Worm (Caenorhabditis elegans): Measurements from ENCODE around the gene dsb-1.

dsb-1 gene

DNA sequence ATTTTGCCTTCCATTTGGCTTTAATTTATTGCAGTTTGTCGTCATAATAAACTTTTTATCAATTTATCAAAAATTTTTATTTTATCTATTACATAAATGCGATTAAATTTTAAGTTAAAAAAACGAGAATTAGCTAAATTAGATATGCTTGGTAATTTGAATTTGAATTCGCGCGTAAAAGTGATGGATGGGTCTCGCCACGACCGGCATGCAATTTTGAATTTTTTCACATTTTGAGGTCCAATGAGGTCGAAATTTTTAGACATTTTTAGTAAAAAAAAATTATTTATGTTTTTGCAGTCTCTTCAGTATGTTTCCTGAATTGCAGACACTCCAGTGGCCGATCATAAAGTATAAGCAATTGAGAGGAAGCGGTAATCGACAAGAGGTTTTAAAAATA, at the start of gene dsb-1:
dsb-1 (plus strand) TSS at position 301 of the 400 bp plus-strand sequence.
- TF ChIP-seq unc-39 (tag; optimal IDR thresholded peaks at IDR 0.05) (no peak), lin-38 (GFP tag; IDR thresholded peaks at IDR 0.05) (peak; percentile 26), lim-7 (GFP tag; IDR thresholded peaks at IDR 0.05) (no peak), set-16 (GFP tag; IDR thresholded peaks at IDR 0.05) (no peak), nhr-111 (GFP tag; optimal IDR thresholded peaks at IDR 0.05) (no peak)

DNA sequence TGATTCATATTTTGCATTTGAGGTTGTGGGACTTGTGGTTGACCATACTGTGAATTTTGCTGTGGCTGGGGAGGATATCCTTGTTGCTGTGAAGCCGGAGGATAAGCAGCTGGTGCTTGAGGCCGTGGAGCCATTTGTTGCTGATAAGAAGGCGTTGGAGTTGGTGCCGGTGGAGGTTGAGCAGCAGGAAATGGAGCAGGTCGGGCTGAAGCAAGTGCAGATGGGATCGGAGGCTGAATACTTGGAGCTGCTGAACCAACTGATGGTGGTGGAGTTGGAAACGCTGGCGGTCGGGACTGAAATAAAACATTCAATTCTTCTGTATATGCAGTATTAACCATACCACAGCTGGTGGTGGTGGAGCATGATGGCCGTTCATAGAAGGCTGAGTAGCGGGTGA, 48.7 kb upstream of the dsb-1 start:
- TF ChIP-seq set-16 (GFP tag; IDR thresholded peaks at IDR 0.05) (peak; percentile 71), madf-5 (GFP tag; IDR thresholded peaks at IDR 0.05) (0 out of 4 replicates have a peak, but pooled peaks of 1 of the 2 experiments have one; percentile 3), mdl-1 (tag; optimal IDR thresholded peaks at IDR 0.05) (no peak)

DNA sequence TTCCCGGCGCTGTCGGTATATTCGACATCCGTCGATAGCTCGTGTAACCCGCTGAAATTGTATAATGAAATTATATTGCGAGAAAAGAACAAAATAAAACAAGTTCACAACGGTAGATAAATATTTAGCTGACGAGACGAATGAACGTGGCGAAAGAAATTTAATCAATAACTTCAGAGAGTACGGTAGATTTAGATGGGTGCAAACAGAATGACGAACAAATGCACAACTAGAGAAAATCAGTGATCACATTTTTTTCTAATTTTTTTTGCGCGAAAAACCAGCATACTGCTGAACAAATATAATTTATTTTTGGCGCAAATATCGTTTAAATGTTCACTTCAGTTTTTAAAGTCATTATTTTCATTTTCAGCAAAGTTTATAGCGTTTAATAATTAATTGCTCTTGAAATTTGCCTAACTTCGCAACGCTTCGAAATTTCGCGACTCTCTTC, 48.0 kb upstream of the dsb-1 start, which contains the start of gene sec-24.2:
sec-24.2 (minus strand) TSS at position 51 of the 454 bp plus-strand sequence.
- peak; percentile 1 for TF ChIP-seq unc-130 (GFP tag; optimal IDR thresholded peaks at IDR 0.05)
- no peak for TF ChIP-seq T20F7.1 (GFP tag; optimal IDR thresholded peaks at IDR 0.05)

DNA sequence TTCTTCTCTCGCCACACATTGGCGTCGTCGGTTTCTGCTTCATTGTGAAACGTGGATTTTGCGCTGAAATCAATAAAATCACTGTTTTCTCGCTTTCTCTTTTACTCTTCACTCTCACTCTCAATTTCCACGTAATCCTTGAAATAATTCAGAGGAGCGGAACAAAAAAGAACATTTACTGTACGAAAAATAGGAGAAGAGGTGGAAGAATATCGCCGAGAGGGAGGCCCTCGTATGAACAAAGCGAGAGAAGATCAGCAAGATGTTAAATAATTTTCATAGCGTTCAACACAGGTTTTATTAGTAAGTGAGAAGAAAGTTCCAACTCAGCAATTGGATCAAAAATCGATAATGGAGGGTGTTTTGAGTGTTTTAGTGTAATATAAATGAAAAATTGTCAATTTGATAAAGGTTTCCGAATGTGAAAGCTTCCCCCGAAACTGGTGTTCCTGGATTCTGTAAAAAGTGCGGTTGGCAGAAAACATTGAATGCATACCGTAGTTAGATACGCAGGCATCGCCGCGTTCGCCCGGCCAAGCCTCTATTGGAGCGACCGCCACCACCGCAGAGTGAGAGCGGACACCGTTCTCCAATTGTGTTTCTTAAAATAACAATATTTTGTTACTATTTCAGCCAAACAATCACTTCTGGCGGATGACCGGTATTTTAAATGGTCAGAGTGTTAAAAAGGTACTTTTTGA, 47.2 kb upstream of the dsb-1 start, which contains the start of the genes ccr-4 and ZC518.8:
ccr-4 (plus strand) TSS at position 151 of the 701 bp plus-strand sequence.
ZC518.8 (minus strand) TSS at position 517 of the 701 bp plus-strand sequence.
- no peak for TF ChIP-seq daf-16 (GFP tag; optimal IDR thresholded peaks at IDR 0.05)
- TF ChIP-seq daf-16 (tag; optimal IDR thresholded peaks at IDR 0.05), result peak; percentile 21
- 0 out of 2 replicates have a peak, but pooled peaks have one; percentile 8 for TF ChIP-seq ceh-44 (GFP tag; IDR thresholded peaks at IDR 0.05)
- peak; percentile 50 for TF ChIP-seq mes-2 (tag; optimal IDR thresholded peaks at IDR 0.05; ENCODE audit: poor library complexity, severe bottlenecking)
- peak; percentile 47 for TF ChIP-seq mxl-3 (GFP tag; optimal IDR thresholded peaks at IDR 0.05)
- TF ChIP-seq dmd-6 (GFP tag; IDR thresholded peaks at IDR 0.05), result peak; percentile 42
- no peak for TF ChIP-seq unc-39 (tag; optimal IDR thresholded peaks at IDR 0.05)
- TF ChIP-seq hmg-1.1 (GFP tag; IDR thresholded peaks at IDR 0.05), result peak; percentile 59
- TF ChIP-seq nhr-28 (tag; optimal IDR thresholded peaks at IDR 0.05), result no peak
- TF ChIP-seq lin-13 (GFP tag; optimal IDR thresholded peaks at IDR 0.05), result peak; percentile 8
- peak; percentile 25 to 89 for TF ChIP-seq lsy-2 (tag; optimal IDR thresholded peaks at IDR 0.05)
- no peak for TF ChIP-seq dmd-9 (GFP tag; IDR thresholded peaks at IDR 0.05)
- no peak for TF ChIP-seq aly-2 (tag; optimal IDR thresholded peaks at IDR 0.05)
- peak in 1 of 2 experiments; percentile 65 for TF ChIP-seq ZK546.5 (tag; optimal IDR thresholded peaks at IDR 0.05)
- peak in 1 of 2 experiments; percentile 92 for TF ChIP-seq unc-62 (GFP tag; optimal IDR thresholded peaks at IDR 0.05 in 1 of 2)
- no peak for TF ChIP-seq unc-62 (tag; optimal IDR thresholded peaks at IDR 0.05)
- TF ChIP-seq hlh-11 (tag; optimal IDR thresholded peaks at IDR 0.05), result peak; percentile 26
- TF ChIP-seq aha-1 (tag), result peak; percentile 91

DNA sequence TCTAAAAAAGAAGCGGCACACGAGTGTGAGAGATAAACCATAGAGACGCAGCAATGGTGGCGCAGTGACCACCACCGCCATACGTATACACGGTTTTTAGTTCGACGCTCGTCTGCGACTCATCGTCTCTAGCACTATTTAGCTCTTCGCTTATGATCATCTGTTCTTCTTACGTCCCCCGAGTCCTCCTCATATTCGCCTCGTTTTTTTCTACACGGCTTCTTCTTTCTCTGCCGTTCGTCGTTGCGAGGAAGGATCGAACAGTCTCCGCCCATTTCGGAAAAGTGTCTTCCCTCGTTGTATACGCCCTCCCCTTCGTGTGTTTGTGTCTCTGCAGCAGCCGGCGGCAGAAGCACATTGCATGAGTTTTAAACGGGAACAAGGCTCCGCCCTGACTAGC, 43.8 kb upstream of the dsb-1 start:
- TF ChIP-seq rbr-2 (tag; optimal IDR thresholded peaks at IDR 0.05) (peak; percentile 18), ama-1 (optimal IDR thresholded peaks at IDR 0.05) (no peak), zfp-3 (GFP tag; conservative IDR thresholded peaks at IDR 0.05) (no peak), fkh-10 (GFP tag; optimal IDR thresholded peaks at IDR 0.05) (peak; percentile 35), set-16 (GFP tag; IDR thresholded peaks at IDR 0.05) (peak; percentile 26; the same call in 1 of the 2 replicates), ceh-28 (tag; optimal IDR thresholded peaks at IDR 0.05) (no peak), hif-1 (tag; optimal IDR thresholded peaks at IDR 0.05) (peak in 1 of 2 experiments; percentile 18), nhr-25 (tag; optimal IDR thresholded peaks at IDR 0.05; ENCODE audit: borderline replicate concordance, insufficient read depth) (no peak), hlh-30 (tag; optimal IDR thresholded peaks at IDR 0.05; ENCODE audit: insufficient read depth) (peak; percentile 43), ceh-82 (tag; optimal IDR thresholded peaks at IDR 0.05) (no peak), zip-2 (tag; optimal IDR thresholded peaks at IDR 0.05) (no peak), zfp-2 (tag; optimal IDR thresholded peaks at IDR 0.05) (no peak), ceh-20 (GFP tag; IDR thresholded peaks at IDR 0.05) (no peak), lin-15B (tag; optimal IDR thresholded peaks at IDR 0.05) (no peak), lsy-2 (tag; optimal IDR thresholded peaks at IDR 0.05) (peak; percentile 31 to 34), daf-16 (GFP tag; optimal IDR thresholded peaks at IDR 0.05) (no peak), daf-16 (tag; optimal IDR thresholded peaks at IDR 0.05) (peak; percentile 18), T20F7.1 (GFP tag; optimal IDR thresholded peaks at IDR 0.05) (no peak), egl-43 (GFP tag; IDR thresholded peaks at IDR 0.05) (0 out of 2 replicates have a peak, but pooled peaks have one; percentile 10), pha-4 (GFP tag; IDR thresholded peaks at IDR 0.05) (no peak), pha-4 (tag; optimal IDR thresholded peaks at IDR 0.05) (no peak)
